Fruit fly (Drosophila melanogaster): ENCODE results near the gene Ccdc56.

The Ccdc56 gene

DNA sequence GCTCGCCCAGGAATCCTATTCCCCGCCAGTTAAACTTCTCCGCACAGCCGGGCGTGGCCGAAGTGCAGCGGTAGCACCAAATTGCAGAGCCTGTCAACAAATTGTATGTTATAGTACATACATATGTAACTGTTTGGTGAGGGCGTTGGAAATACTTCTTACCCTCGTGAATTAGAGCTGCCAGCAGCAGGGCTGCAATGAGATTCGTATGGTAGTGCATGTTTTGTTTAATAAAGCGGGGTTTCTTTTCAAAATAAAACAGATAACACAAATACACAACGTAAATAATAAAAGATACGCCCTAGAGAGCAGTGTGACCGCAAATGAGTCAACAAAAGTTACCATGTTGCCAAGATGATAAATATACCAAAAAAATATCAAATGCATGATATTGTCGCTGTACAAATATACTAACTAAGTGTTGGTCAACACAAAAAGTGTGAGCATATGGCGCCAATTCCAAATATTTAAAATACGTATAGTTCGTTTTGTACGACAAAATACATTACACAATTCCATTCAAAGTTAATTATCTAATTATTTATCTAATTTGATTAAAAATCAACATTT, 2.4 kb downstream of the Ccdc56 start, which contains the start of gene crim (continued):
- no peak for TF ChIP-seq Aef1 (GFP tag; IDR thresholded peaks at IDR 0.05)
- TF ChIP-seq CG4424 (GFP tag; optimal IDR thresholded peaks at IDR 0.05): no peak
- no peak for TF ChIP-seq sna (GFP tag; IDR thresholded peaks at IDR 0.05; ENCODE audit: partially characterized antibody)
- no peak for TF ChIP-seq GATAe (GFP tag; conservative IDR thresholded peaks at IDR 0.05)
- TF ChIP-seq CG16813 (GFP tag; IDR thresholded peaks at IDR 0.05; ENCODE audit: partially characterized antibody): no peak
- TF ChIP-seq Stat92E (GFP tag; optimal IDR thresholded peaks at IDR 0.05): peak in 1 of 3 experiments; percentile 68
- no peak for TF ChIP-seq nom (GFP tag; optimal IDR thresholded peaks at IDR 0.05)
- peak; percentile 12; the same call in 1 of the 3 replicates for TF ChIP-seq row (GFP tag; IDR thresholded peaks at IDR 0.05)
- peak; percentile 16 for TF ChIP-seq CG15601 (tag; optimal IDR thresholded peaks at IDR 0.05)
- TF ChIP-seq Nf-YC (tag; optimal IDR thresholded peaks at IDR 0.05): peak; percentile 28
- no peak for TF ChIP-seq CG6791 (GFP tag; IDR thresholded peaks at IDR 0.05; ENCODE audit: partially characterized antibody)
- TF ChIP-seq ro (GFP tag; IDR thresholded peaks at IDR 0.05): no peak
- TF ChIP-seq CG1529 (GFP tag; optimal IDR thresholded peaks at IDR 0.05): no peak
- no peak for TF ChIP-seq CG2199 (GFP tag; IDR thresholded peaks at IDR 0.05)
- TF ChIP-seq CG30403 (GFP tag; optimal IDR thresholded peaks at IDR 0.05): peak; percentile 12
- TF ChIP-seq schlank (tag; optimal IDR thresholded peaks at IDR 0.05): no peak
- TF ChIP-seq NC2β (GFP tag; optimal IDR thresholded peaks at IDR 0.05): no peak
- TF ChIP-seq CG15696 (tag; optimal IDR thresholded peaks at IDR 0.05): no peak

DNA sequence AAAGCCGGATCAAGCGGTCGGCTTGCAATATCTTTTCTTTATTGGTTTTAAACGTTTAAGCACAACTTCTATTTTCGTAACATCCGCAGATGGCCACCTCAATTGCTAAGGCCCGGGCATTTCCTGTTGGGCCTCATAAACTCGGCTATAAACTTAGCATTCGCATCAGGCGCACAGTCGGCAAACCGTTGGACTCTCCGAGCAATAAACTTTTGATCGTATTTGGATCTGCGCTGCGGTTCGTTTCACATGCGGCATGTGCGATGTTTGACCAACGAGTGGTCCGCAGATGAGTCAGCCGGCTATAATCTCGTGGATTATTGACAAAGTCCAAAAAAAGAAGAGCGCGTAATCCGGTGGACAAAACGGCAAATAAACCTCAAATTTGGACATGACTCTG, 3.0 kb downstream of the Ccdc56 start:
- no peak for TF ChIP-seq CG17186 (GFP tag; optimal IDR thresholded peaks at IDR 0.05)
- TF ChIP-seq CG1529 (GFP tag; optimal IDR thresholded peaks at IDR 0.05): no peak
- no peak for TF ChIP-seq Ssrp (tag; optimal IDR thresholded peaks at IDR 0.05)
- TF ChIP-seq CG6272 (GFP tag; IDR thresholded peaks at IDR 0.05): no peak
- TF ChIP-seq GATAe (GFP tag; conservative IDR thresholded peaks at IDR 0.05): no peak
- no peak for TF ChIP-seq yki (optimal IDR thresholded peaks at IDR 0.05)
- TF ChIP-seq chn (GFP tag; optimal IDR thresholded peaks at IDR 0.05): no peak
- peak; percentile 57 for TF ChIP-seq CG12769 (tag; optimal IDR thresholded peaks at IDR 0.05)
- TF ChIP-seq Bgb (GFP tag; IDR thresholded peaks at IDR 0.05; ENCODE audit: partially characterized antibody): 0 out of 2 replicates have a peak, but pooled peaks have one; percentile 9
- TF ChIP-seq CG42726 (GFP tag; IDR thresholded peaks at IDR 0.05; ENCODE audit: partially characterized antibody): no peak
- no peak for TF ChIP-seq CG17385 (GFP tag; optimal IDR thresholded peaks at IDR 0.05)
- TF ChIP-seq CG13287 (GFP tag; IDR thresholded peaks at IDR 0.05; ENCODE audit: partially characterized antibody): no peak
- no peak for TF ChIP-seq Dad (GFP tag; optimal IDR thresholded peaks at IDR 0.05)
- no peak for TF ChIP-seq az2 (GFP tag; optimal IDR thresholded peaks at IDR 0.05)
- no peak for TF ChIP-seq tap (tag; optimal IDR thresholded peaks at IDR 0.05)
- TF ChIP-seq CG2129 (GFP tag; IDR thresholded peaks at IDR 0.05; ENCODE audit: partially characterized antibody): no peak
- no peak for TF ChIP-seq CG12155 (GFP tag; optimal IDR thresholded peaks at IDR 0.05)
- no peak for TF ChIP-seq lov (optimal IDR thresholded peaks at IDR 0.05)
- TF ChIP-seq lov (GFP tag; IDR thresholded peaks at IDR 0.05): no peak
- TF ChIP-seq B-H1 (GFP tag; IDR thresholded peaks at IDR 0.05): no peak
- no peak for TF ChIP-seq corto (GFP tag; optimal IDR thresholded peaks at IDR 0.05)
- TF ChIP-seq usp (GFP tag; optimal IDR thresholded peaks at IDR 0.05): no peak
- TF ChIP-seq CG31388 (GFP tag; optimal IDR thresholded peaks at IDR 0.05): no peak
- TF ChIP-seq Poxn (GFP tag; IDR thresholded peaks at IDR 0.05): no peak
- no peak for TF ChIP-seq Doc2 (GFP tag; IDR thresholded peaks at IDR 0.05)
- no peak for TF ChIP-seq CG3407 (GFP tag; optimal IDR thresholded peaks at IDR 0.05)
- no peak for TF ChIP-seq hb (GFP tag; IDR thresholded peaks at IDR 0.05; ENCODE audit: partially characterized antibody)
- TF ChIP-seq Neu2 (GFP tag; optimal IDR thresholded peaks at IDR 0.05; ENCODE audit: borderline replicate concordance): no peak
- peak; percentile 11 for TF ChIP-seq CG13296 (GFP tag; optimal IDR thresholded peaks at IDR 0.05)
- TF ChIP-seq vnd (GFP tag; IDR thresholded peaks at IDR 0.05; ENCODE audit: partially characterized antibody): no peak
- 0 out of 2 replicates have a peak, but pooled peaks have one; percentile 21 for TF ChIP-seq bowl (GFP tag; IDR thresholded peaks at IDR 0.05)
- TF ChIP-seq chif (GFP tag; optimal IDR thresholded peaks at IDR 0.05): no peak
- TF ChIP-seq Hr3 (GFP tag; optimal IDR thresholded peaks at IDR 0.05): no peak
- no peak for TF ChIP-seq hbn (GFP tag; IDR thresholded peaks at IDR 0.05; ENCODE audit: partially characterized antibody)

Data from whole organism, embryonic.